Worm (Caenorhabditis elegans) whole organism, dauer: ENCODE data around the gene C29E4.17.

Experiments
- unc-62 ChIP-seq: sonication (generic microtip); optimal IDR thresholded peaks from 2 replicates; lab custom pipeline; 2017; ENCODE audit warnings: missing biosample characterization, missing genetic modification reagents, missing genetic modification characterization

Gene C29E4.17

DNA sequence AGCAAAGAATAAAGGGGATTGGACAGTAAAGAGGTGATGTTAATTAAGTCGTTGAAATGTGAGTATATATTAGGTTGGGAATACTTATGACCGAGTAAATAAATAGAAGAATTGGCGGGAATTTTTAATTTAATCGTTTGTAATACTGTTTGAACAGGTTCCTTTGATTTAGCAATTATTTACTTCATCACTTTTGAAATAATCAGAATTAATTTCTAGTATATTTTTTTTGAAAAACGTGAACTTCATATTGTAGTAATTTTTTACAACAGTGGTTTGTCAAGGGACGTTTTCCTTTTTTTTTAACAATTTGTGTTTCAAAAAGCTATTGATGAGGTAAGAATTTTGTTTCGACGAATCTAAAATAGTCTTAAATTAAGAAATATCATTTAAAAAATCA is at the start of gene C29E4.17:
Gene C29E4.17 (plus strand): TSS at position 301 of the 400 bp plus-strand sequence.
- TF ChIP-seq unc-62 (GFP tag; lab: Kevin White, UChicago), result no peak

DNA sequence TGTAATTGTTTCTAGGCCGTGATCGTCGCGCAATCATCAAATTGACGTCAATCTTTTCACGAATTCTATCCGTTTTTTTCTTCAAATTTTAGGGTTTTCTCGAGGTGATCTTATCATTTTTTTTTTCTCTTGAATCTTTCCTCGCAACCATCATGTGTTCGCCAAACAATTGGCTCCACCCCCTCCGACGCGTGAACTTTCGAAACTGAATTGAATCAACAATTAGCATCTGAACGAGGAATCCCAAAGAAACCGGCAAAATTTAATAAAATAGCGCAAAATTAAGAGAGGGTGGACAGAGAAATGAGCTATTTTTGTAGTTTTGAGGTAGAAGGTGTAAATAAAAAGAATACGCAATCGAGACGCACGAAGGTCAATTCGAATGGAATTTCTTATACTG is 49.5 kb upstream of the C29E4.17 start:
- TF ChIP-seq unc-62 (GFP tag; lab: Kevin White, UChicago), result no peak

DNA sequence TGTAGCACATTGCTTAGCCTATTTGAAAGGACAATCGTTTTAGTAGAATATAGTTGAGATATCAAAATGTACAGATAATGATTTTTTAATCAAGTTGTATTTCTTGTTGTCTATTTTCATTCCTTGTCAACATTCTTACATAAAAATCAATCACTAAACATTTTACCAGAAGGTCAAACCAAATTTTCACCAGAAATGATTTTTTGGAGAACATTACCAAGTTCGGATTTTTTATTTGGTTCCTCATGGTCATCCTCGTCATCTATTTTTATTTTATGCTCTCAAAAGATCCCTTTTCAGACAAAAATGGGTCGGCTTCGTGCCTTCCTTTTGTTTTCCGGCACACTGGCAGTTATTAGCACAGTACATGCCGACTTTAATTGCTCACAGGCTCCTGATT is 48.8 kb upstream of the C29E4.17 start, which contains the start of gene tyr-1:
Gene tyr-1 (plus strand): TSS at position 301 of the 400 bp plus-strand sequence.
- no peak for TF ChIP-seq unc-62 (GFP tag; lab: Kevin White, UChicago)

DNA sequence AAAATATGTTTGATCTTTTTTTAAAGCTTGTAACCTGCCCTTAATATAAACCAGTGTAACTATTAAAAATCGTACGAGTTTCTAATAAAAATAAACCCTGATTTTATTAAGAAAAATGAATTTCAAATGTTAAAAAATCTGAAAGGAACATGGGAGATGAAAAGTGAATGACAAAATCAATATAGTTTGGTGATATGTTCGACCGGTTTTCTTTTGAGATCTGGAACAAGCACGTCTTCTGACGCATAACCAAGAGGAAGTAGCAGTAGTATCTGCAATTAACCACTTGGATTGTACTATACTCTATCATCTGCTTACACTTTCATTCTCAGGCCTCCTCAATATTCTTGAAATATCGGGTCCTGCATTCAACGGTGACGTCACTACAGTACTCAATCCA is 45.2 kb upstream of the C29E4.17 start:
- no peak for TF ChIP-seq unc-62 (GFP tag; lab: Kevin White, UChicago)

DNA sequence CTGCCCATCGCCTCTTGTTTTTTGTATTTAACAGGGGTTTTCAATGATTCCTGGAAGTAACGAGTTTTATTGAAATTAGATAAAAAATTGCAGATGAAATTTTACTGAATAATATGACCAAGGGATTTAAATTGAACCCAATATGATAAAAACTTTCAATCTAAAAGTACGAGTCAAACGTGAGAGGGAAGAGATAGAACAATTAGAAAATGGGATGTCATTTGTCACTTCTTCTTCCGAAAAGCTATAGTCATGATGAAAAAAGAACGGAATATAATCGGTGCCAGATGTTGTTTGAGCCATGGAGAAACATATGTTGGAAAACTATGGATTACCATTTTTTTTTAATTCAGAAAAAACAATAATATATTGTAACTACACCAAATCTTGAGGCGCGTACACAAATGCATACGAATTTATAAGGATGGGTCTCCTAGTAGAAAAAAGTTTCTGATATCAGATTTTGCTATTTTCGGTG is 43.4 kb upstream of the C29E4.17 start, which contains the start of gene sup-18:
Gene sup-18 (minus strand): TSS at position 51 of the 478 bp plus-strand sequence.
- TF ChIP-seq unc-62 (GFP tag; lab: Kevin White, UChicago), result no peak

DNA sequence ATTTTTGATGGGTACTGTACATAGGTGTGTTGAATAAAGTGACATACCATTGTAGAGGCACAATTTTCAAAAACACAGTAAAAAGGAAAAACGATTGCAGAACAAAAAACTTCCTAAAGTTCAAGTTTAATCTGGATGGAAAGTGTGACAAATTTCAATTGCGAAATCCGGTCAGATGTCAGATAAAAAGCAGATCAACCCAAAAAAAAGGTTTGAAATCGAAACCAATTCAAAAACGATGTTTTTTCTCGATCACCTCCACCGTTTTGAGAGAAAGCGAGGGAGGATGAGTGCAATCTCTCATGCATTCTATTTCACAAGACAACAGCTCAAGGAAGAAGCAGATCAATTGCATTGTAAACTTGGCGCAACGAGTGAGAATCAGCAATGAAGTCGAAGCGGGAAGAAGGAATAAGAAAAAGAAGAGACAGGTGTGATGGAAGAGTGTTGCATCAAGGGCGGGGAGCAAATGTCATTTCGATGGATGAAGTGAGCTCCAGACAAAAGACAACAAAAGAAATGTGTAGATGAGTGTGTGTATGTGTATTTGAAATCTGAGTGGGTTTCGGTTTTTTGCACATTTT is 42.1 kb upstream of the C29E4.17 start:
- no peak for TF ChIP-seq unc-62 (GFP tag; lab: Kevin White, UChicago)

DNA sequence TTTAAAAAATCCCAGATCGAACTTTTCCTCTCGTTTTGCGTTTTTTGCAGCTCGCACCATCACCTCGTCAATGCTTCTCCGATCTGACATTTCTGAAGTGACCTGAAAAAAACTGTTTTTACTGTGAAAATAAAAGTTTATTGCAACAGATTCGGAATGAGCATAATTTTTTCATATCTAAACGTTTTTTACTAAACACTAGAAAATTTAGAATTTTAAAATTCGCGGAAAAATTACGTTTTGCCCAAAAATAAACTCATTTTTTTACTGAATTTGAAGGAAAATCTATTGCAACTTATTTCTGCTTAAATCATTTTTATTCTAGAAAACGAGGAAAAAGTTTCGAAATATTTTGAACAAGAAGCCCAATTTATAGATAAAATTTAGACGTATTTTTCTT is 39.4 kb upstream of the C29E4.17 start, which contains the start of gene ZK688.9:
Gene ZK688.9 (minus strand): TSS at position 101 of the 400 bp plus-strand sequence.
- TF ChIP-seq unc-62 (GFP tag; lab: Kevin White, UChicago), result no peak

DNA sequence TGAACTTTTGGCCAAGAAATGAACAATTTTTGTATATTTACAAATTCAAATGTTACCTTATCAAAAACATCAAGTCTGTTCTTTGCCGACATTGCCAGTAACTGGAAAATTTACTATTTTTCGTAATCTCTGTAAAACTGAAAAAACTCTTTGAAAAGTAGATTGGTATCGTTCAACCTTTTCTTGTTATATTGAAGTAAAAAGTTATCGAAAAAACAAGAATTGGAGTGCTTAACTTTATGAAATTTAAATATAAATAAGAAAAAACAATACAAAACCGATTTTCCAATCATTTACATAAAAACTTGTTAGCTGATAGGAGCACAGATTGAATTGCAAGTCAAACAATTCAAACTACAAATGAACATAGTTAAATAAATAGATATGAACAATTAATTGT is 37.4 kb upstream of the C29E4.17 start, which contains the start of gene ZK688.11:
Gene ZK688.11 (minus strand): TSS at position 101 of the 400 bp plus-strand sequence.
- no peak for TF ChIP-seq unc-62 (GFP tag; lab: Kevin White, UChicago)

DNA sequence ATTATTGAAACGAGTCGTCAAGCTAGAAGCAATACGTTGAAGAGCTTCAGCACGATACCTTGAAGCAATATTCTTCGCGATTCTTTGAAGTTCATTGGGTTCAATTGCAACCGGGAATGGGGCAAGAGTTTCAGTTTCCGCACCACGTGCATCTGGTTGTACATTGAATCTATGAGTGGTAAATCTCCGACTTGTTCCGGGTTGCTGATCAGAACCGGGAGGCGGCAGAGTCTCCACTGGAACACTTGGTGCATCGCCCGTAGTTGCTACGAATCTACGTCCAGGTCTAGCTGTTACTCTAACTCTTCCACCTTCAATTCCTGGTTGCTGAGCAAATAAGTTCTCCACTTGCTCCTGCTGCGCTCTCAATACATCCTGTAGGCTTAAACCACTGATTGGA is 33.3 kb upstream of the C29E4.17 start:
- no peak for TF ChIP-seq unc-62 (GFP tag; lab: Kevin White, UChicago)

DNA sequence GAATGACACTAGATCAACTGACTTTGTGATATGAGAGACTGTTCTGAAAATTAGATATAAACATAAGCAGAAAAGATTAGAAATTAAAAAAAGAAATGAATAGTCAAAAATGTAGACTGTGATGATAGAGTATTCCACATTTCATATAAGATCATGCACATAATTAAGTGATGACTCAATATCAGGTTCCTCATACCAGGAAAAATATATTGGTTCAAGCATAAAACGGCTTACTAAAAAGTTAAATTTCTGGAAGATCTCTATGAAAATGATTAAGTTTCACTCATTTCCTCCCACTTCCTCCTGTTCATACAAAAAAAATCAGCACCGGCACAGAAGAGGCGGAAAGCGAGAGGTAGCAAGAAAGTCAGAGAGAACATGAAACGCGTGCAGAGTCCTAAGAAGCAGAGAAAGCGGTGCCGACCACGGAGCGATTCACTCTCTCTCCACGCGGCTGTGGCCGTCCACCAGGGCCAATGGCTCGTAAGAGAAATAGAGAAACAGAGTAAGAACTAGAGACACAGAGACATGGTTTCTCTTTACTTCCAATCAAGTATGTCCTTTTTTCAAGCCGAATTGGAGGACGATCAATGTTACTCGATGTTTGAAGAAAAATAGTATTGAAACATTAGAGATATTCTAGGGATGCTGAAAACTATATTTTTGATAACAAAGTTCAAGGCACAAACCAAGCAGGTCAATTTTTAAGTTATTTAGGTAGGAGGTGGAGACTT is 30.6 kb upstream of the C29E4.17 start, which contains the start of the genes ZK688.5 and fahd-1:
Gene ZK688.5 (minus strand): TSS at position 51 of the 734 bp plus-strand sequence.
Gene fahd-1 (plus strand): TSS at position 684 of the 734 bp plus-strand sequence.
- TF ChIP-seq unc-62 (GFP tag; lab: Kevin White, UChicago), result no peak

DNA sequence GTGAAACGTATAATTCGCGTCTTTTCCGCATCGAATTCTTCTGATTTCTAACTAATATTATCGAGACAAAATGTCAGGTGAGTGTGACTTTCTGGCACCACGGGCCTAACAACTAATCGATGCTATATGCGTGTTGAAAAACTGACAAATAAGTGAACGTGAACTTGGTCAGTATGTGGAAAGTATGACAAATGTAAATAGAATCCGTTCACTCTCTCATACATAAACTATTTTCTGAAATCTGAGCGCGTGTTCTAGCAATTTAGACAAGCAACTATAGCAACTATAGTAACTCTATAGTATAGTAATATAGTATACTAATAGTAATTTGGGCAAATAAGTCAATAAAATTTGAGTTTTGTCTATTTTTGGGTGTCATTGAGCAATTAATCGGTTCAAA is 30.0 kb upstream of the C29E4.17 start:
- TF ChIP-seq unc-62 (GFP tag; lab: Kevin White, UChicago), result no peak

DNA sequence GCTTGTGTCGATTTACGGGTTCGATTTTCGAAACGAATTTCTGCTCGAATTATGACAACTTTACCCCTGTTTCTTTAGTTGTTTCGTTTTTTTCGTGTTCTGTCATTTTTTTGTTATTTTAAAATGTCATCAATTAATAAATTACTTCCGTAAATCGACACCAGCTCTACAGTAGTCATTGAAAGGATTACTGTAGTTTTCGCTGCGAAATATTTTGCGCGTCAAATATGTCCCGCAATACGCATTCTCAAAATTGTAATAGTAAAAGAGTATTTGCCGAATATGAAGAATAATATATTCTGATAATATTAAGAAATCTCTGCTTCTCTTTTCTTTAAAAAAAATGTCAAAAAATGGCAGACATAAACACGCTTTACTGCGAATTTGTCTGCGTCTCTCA is 29.1 kb upstream of the C29E4.17 start:
- no peak for TF ChIP-seq unc-62 (GFP tag; lab: Kevin White, UChicago)

DNA sequence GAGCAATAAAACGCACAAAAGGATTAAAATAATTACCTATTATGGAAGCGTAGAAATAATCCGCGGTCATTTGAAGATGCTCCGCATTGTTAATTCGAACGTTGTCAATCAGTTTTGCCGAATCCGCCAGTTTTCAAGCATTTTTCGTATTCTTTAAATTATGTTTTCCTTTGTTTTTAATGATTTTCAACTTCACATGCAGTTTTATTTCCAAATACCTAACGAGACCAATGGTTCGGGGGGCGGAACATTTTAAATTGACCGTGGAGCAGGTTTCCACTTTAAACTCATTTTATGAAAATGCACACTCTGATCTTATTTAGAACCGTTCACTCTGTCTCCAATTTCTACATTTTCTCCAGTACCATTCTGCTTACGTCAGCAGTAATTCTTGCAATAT is 27.6 kb upstream of the C29E4.17 start, which contains the start of gene ZK688.4:
Gene ZK688.4 (plus strand): TSS at position 301 of the 400 bp plus-strand sequence.
- no peak for TF ChIP-seq unc-62 (GFP tag; lab: Kevin White, UChicago)

DNA sequence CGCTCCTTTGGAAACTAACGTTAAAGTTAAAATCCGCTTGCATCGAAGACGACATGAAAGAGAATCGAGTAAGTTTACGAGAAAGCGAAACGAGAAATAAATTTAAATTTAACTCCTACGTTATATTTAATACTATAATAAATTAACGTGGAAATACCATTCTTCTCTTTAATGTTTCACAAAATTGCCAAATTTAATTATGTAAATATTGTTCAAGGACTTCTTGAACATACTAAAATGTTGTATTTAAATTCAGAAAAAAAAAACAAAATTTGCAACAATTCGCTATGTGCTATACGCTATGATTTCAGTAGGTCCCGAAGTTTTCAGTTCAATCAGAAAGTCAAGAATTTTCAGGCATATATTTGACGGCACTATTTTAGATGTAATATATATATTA is 25.4 kb upstream of the C29E4.17 start, which contains the start of gene ZK688.10:
Gene ZK688.10 (minus strand): TSS at position 101 of the 400 bp plus-strand sequence.
- no peak for TF ChIP-seq unc-62 (GFP tag; lab: Kevin White, UChicago)

DNA sequence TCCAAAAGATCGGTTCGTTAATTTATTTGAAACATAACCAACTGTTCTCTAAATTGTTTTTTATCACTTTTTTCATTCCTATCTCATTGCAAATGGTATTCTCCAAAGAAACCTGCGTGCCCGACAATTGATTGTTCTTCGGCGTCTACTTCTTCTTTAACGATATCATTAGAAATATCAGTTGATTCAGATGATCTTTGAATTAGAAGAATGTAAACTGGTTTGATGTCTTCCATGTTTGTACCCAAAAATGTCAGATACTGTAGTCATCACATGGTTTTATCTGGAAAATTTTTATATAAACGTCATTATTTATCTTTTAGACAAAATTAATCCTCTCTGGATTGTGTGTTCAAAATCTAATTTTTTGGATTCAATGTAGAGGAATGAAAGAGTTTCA is 24.6 kb upstream of the C29E4.17 start:
- no peak for TF ChIP-seq unc-62 (GFP tag; lab: Kevin White, UChicago)

DNA sequence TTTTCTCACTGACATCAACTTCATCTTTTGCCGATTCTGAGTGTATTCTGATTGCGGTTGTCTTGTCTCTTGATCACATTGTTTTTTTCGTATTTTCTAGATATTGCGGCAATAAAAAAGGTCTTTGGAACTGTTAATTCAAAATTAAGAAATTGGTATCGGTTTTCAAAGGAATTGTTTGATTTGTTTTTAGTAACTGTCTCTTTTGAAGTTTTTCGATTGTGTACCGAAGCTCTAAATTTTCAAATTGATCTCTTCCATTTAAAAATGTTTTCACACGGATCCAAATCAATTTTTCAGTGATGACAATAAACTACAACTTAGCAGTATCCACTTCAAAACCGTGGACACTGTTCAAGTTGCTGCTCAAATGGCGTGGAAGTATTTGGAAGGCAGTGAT is 21.6 kb upstream of the C29E4.17 start, which contains the start of gene best-24:
Gene best-24 (plus strand): TSS at position 301 of the 400 bp plus-strand sequence.
- no peak for TF ChIP-seq unc-62 (GFP tag; lab: Kevin White, UChicago)
